Worm (Caenorhabditis elegans): ENCODE results near the gene sdz-13.

- no peak for TF ChIP-seq lin-39 (tag; optimal IDR thresholded peaks at IDR 0.05)
- no peak for TF ChIP-seq vab-15 (tag; optimal IDR thresholded peaks at IDR 0.05)
- TF ChIP-seq nhr-90 (tag; optimal IDR thresholded peaks at IDR 0.05; ENCODE audit: poor library complexity) = no peak
- TF ChIP-seq nhr-85 (tag) = no peak
- TF ChIP-seq pag-3 (tag; optimal IDR thresholded peaks at IDR 0.05; ENCODE audit: borderline replicate concordance, insufficient read depth) = no peak
- no peak for TF ChIP-seq jun-1 (tag; optimal IDR thresholded peaks at IDR 0.05)
- TF ChIP-seq Y116A8C.19 (tag; optimal IDR thresholded peaks at IDR 0.05; ENCODE audit: borderline replicate concordance) = no peak
- no peak for TF ChIP-seq nhr-11 (tag; optimal IDR thresholded peaks at IDR 0.05)
- no peak for TF ChIP-seq egl-27 (tag; optimal IDR thresholded peaks at IDR 0.05)
Measured at ce11 chrIV:10913081-10913480, 33.6 kb upstream of the sdz-13 start, which contains the start of gene ZK593.2.

Measured in whole organism, L1 larva.